Fruit fly (Drosophila melanogaster): ENCODE results near the gene Pi3K92E.

Pi3K92E gene

DNA sequence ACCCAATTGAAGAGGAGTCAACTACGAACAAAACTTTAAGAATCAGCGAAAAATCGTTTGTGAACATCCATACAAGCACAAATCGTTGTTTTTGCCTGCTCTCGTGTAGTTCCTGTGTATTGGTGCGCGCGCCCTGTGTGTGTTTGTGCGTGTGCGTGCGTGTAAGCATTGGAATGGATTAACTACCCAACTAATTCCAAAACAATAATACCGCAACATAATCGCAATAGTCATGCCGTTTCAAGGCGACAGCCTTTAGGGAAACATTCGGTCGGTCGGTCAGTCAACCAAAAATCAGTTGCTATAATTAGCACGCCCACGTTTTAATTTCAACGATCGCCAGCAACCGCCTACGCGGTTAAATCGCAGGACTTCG is 41.1 kb downstream of the Pi3K92E start (continued):
- TF ChIP-seq fd3F (GFP tag; optimal IDR thresholded peaks at IDR 0.05), result no peak
- TF ChIP-seq NFAT (GFP tag; IDR thresholded peaks at IDR 0.05), result no peak
- TF ChIP-seq dm (GFP tag; optimal IDR thresholded peaks at IDR 0.05), result no peak
- TF ChIP-seq CG12744 (GFP tag; optimal IDR thresholded peaks at IDR 0.05), result no peak
- TF ChIP-seq p53 (GFP tag; optimal IDR thresholded peaks at IDR 0.05), result peak; percentile 5
- TF ChIP-seq CG4707 (GFP tag; optimal IDR thresholded peaks at IDR 0.05), result no peak
- peak in 1 of 2 experiments; percentile 13 for TF ChIP-seq Trl (optimal IDR thresholded peaks at IDR 0.05)
- no peak for TF ChIP-seq Trl (GFP tag; optimal IDR thresholded peaks at IDR 0.05)
- TF ChIP-seq CG42726 (GFP tag; IDR thresholded peaks at IDR 0.05; ENCODE audit: partially characterized antibody), result 0 out of 2 replicates have a peak, but pooled peaks have one; percentile 4
- TF ChIP-seq inv (GFP tag; IDR thresholded peaks at IDR 0.05; ENCODE audit: partially characterized antibody), result no peak
- TF ChIP-seq hkb (optimal IDR thresholded peaks at IDR 0.05), result no peak
- no peak for TF ChIP-seq hkb (GFP tag; IDR thresholded peaks at IDR 0.05)
- TF ChIP-seq CHES-1-like (GFP tag; optimal IDR thresholded peaks at IDR 0.05), result no peak
- TF ChIP-seq CG10267 (tag; optimal IDR thresholded peaks at IDR 0.05), result no peak
- no peak for TF ChIP-seq Sox100B (GFP tag; optimal IDR thresholded peaks at IDR 0.05)
- no peak for TF ChIP-seq chn (GFP tag; optimal IDR thresholded peaks at IDR 0.05)

DNA sequence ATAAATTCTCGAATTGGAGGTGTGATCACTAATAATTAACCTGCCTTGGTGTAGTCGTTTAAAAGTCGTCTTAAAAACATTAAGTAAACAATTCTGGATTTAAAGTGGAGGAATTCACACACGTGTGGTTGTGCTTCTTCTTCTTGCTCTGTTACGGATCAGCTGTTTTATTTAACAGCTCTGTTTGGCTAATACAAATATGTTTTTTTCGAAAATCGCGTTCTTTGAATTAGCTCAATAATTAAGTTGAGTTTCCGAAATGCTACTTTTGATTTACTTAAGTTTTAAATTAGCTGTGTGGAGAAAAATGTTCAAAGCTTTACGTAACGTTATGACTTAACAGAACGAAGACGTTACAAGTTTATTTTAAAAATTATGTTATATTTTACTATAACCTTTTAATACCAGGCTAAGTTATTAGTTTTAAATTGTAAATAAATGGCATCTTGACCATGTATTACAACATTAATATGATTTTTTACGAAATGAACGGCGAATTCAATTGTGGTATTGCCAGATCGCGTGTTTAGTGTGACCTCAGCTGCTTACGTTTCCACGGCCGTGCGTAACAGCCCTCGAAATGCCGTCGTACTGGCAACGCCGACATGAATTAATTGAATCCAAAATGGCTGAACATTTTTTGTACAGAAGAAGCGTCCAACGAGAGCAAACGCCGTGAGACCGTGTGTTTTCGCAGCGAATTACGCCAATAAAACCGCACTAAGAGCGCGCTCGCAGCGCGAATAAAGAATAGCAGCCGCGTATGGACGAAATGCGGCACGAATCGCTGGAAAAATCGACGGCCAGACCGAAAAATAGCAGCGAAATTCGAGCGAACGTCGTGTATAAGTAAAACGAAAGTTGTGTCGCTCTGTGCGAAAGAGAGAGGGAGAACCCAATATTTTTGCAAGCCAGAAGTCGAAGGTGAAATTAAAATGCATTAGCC is 41.7 kb downstream of the Pi3K92E start, which contains the start of the genes Pus1 and bon:
Gene Pus1 (minus strand): TSS at position 155 of the 946 bp plus-strand sequence.
Gene bon (plus strand): TSS at position 623 of the 946 bp plus-strand sequence.
- TF ChIP-seq ato (GFP tag; IDR thresholded peaks at IDR 0.05; ENCODE audit: partially characterized antibody) (no peak), Dll (GFP tag; IDR thresholded peaks at IDR 0.05; ENCODE audit: partially characterized antibody) (no peak), CG30020 (tag; optimal IDR thresholded peaks at IDR 0.05) (peak; percentile 43), z (GFP tag; IDR thresholded peaks at IDR 0.05) (no peak), sqz (GFP tag; optimal IDR thresholded peaks at IDR 0.05) (peak; percentile 76), CG43689 (GFP tag; IDR thresholded peaks at IDR 0.05) (no peak), gt (GFP tag; IDR thresholded peaks at IDR 0.05) (no peak), caup (GFP tag; optimal IDR thresholded peaks at IDR 0.05; ENCODE audit: severe bottlenecking) (no peak), Ets65A (GFP tag) (peak; percentile 51), CG32772 (GFP tag; IDR thresholded peaks at IDR 0.05) (no peak), hbn (GFP tag; IDR thresholded peaks at IDR 0.05; ENCODE audit: partially characterized antibody) (no peak), CG10366 (GFP tag; IDR thresholded peaks at IDR 0.05) (no peak), Xrp1 (GFP tag; IDR thresholded peaks at IDR 0.05) (no peak), mld (GFP tag; IDR thresholded peaks at IDR 0.05; ENCODE audit: partially characterized antibody) (no peak), CG3407 (GFP tag; optimal IDR thresholded peaks at IDR 0.05) (no peak), Hr3 (GFP tag; optimal IDR thresholded peaks at IDR 0.05) (no peak), CG33557 (GFP tag; optimal IDR thresholded peaks at IDR 0.05) (no peak), phol (tag; optimal IDR thresholded peaks at IDR 0.05) (peak; percentile 99), PHDP (tag; optimal IDR thresholded peaks at IDR 0.05) (no peak), ssp (GFP tag; IDR thresholded peaks at IDR 0.05) (no peak), CG17829 (tag; optimal IDR thresholded peaks at IDR 0.05) (peak; percentile 8), CG13424 (tag; optimal IDR thresholded peaks at IDR 0.05) (no peak), CG7556 (GFP tag; optimal IDR thresholded peaks at IDR 0.05) (no peak), Atf-2 (GFP tag; optimal IDR thresholded peaks at IDR 0.05) (no peak), CG11456 (GFP tag; IDR thresholded peaks at IDR 0.05) (no peak), Hand (GFP tag; optimal IDR thresholded peaks at IDR 0.05) (no peak), CG10543 (GFP tag; optimal IDR thresholded peaks at IDR 0.05) (no peak), danr (GFP tag; IDR thresholded peaks at IDR 0.05) (no peak), Bdp1 (GFP tag; optimal IDR thresholded peaks at IDR 0.05) (no peak), ind (GFP tag; optimal IDR thresholded peaks at IDR 0.05) (peak; percentile 26), CG4328 (GFP tag; optimal IDR thresholded peaks at IDR 0.05) (no peak), CG13775 (GFP tag; optimal IDR thresholded peaks at IDR 0.05) (no peak), CG30403 (GFP tag; optimal IDR thresholded peaks at IDR 0.05) (peak; percentile 25), p53 (GFP tag; optimal IDR thresholded peaks at IDR 0.05) (peak; percentile 5)

Measured in whole organism, embryonic.